Worm (Caenorhabditis elegans) whole organism, L1 larva: Measurements from ENCODE around the gene Y32H12A.6.
A peak's percentile ranks its signal among the peaks of the same experiment; 100 is the strongest.

Experiments
- C16A3.4 ChIP-seq: fragments of 150-350 bp; optimal IDR thresholded peaks from 2 replicates; lab custom pipeline; 2014; ENCODE audit warnings: missing biosample characterization, missing genetic modification characterization
- C34B4.2 ChIP-seq: sonication (generic microtip); optimal IDR thresholded peaks from 2 replicates; lab custom pipeline; 2017; ENCODE audit warnings: mild to moderate bottlenecking, missing genetic modification characterization, missing compliant biosample characterization
- aha-1 ChIP-seq: fragments of 150-350 bp; optimal IDR thresholded peaks from 2 replicates; lab custom pipeline; 2014; ENCODE audit warnings: missing biosample characterization, missing genetic modification characterization
- blmp-1 ChIP-seq: fragments of 150-350 bp; optimal IDR thresholded peaks from 2 replicates; lab custom pipeline; 2014; ENCODE audit warnings: missing biosample characterization, missing genetic modification characterization
- ceh-63 ChIP-seq: fragments of 200-800 bp; sonication (Bioruptor generic); optimal IDR thresholded peaks from 2 replicates; lab custom pipeline; 2018; ENCODE audit warnings: mild to moderate bottlenecking, missing genetic modification characterization, missing compliant biosample characterization
- ceh-8 ChIP-seq: fragments of 200-800 bp; sonication (Bioruptor generic); optimal IDR thresholded peaks from 2 replicates; lab custom pipeline; 2018; ENCODE audit warnings: mild to moderate bottlenecking, missing genetic modification characterization, moderate library complexity, missing compliant biosample characterization
- ceh-82 ChIP-seq, 3 experiments: fragments of 150-350 bp in 1 of 3; sonication (generic microtip) in 2 of 3; optimal IDR thresholded peaks; 2 replicates each; lab custom pipeline; 2014 to 2017; ENCODE audit warnings: missing biosample characterization in 3 of 3, missing genetic modification characterization in 3 of 3
- ces-1 ChIP-seq: fragments of 150-350 bp; optimal IDR thresholded peaks from 2 replicates; lab custom pipeline; 2014; ENCODE audit warnings: missing biosample characterization, missing genetic modification reagents, missing genetic modification characterization
- efl-1 ChIP-seq, 4 experiments: fragments of 150-350 bp; optimal IDR thresholded peaks in 3 of 4; peaks in 1 of 4; 1 replicate in 1 of 4; 2 replicates in 3 of 4; lab custom pipeline; 2014; ENCODE audit warnings: missing biosample characterization in 2 of 4, missing genetic modification characterization in 2 of 4, missing genetic modification reagents in 2 of 4
- elt-2 ChIP-seq: sonication (generic microtip); optimal IDR thresholded peaks from 2 replicates; lab custom pipeline; 2016; ENCODE audit warnings: missing genetic modification characterization, mild to moderate bottlenecking, inconsistent platforms, missing compliant biosample characterization, missing genetic modification reagents
- fos-1 ChIP-seq: fragments of 150-350 bp; optimal IDR thresholded peaks from 2 replicates; lab custom pipeline; 2014; ENCODE audit warnings: missing biosample characterization, missing genetic modification characterization
- hlh-17 ChIP-seq: fragments of 200-800 bp; sonication (Bioruptor generic); optimal IDR thresholded peaks from 2 replicates; lab custom pipeline; 2018; ENCODE audit warnings: missing genetic modification characterization, mild to moderate bottlenecking, missing compliant biosample characterization, moderate library complexity, borderline replicate concordance
- irx-1 ChIP-seq: sonication (generic microtip); optimal IDR thresholded peaks from 2 replicates; lab custom pipeline; 2016; ENCODE audit warnings: missing genetic modification characterization, missing compliant biosample characterization
- jun-1 ChIP-seq: fragments of 150-350 bp; optimal IDR thresholded peaks from 2 replicates; lab custom pipeline; 2014; ENCODE audit warnings: missing biosample characterization, missing genetic modification reagents, missing genetic modification characterization
- lin-13 ChIP-seq: fragments of 150-350 bp; optimal IDR thresholded peaks from 2 replicates; lab custom pipeline; 2014; ENCODE audit warnings: missing biosample characterization, missing genetic modification reagents, missing genetic modification characterization
- lin-14 ChIP-seq: fragments of 200-800 bp; sonication (Bioruptor generic); optimal IDR thresholded peaks from 2 replicates; lab custom pipeline; 2018; ENCODE audit warnings: mild to moderate bottlenecking, missing genetic modification characterization, moderate library complexity, missing compliant biosample characterization
- mab-9 ChIP-seq: fragments of 200-800 bp; sonication (Bioruptor generic); IDR thresholded peaks from 2 replicates; pipeline ENCODE4 v1.3.6; 2022; ENCODE audit warnings: missing genetic modification reagents, missing genetic modification characterization, missing compliant biosample characterization
- mef-2 ChIP-seq: fragments of 150-350 bp; optimal IDR thresholded peaks from 2 replicates; lab custom pipeline; 2014; ENCODE audit warnings: missing biosample characterization, missing genetic modification characterization
- mep-1 ChIP-seq: fragments of 150-350 bp; optimal IDR thresholded peaks from 2 replicates; lab custom pipeline; 2014; ENCODE audit warnings: missing biosample characterization, missing genetic modification characterization
- nhr-12 ChIP-seq: sonication (generic microtip); optimal IDR thresholded peaks from 2 replicates; lab custom pipeline; 2017; ENCODE audit warnings: missing biosample characterization, missing genetic modification characterization
- nhr-20 ChIP-seq: sonication (generic microtip); optimal IDR thresholded peaks from 2 replicates; lab custom pipeline; 2016; ENCODE audit warnings: mild to moderate bottlenecking, missing genetic modification characterization, missing compliant biosample characterization
- nhr-28 ChIP-seq: fragments of 150-350 bp; optimal IDR thresholded peaks from 2 replicates; lab custom pipeline; 2014; ENCODE audit warnings: missing biosample characterization, missing genetic modification characterization
- nhr-71 ChIP-seq: sonication (generic microtip); optimal IDR thresholded peaks from 2 replicates; lab custom pipeline; 2016; ENCODE audit warnings: mild to moderate bottlenecking, missing genetic modification characterization, moderate library complexity, missing compliant biosample characterization
- nhr-77 ChIP-seq: fragments of 150-350 bp; optimal IDR thresholded peaks from 2 replicates; lab custom pipeline; 2014; ENCODE audit warnings: missing biosample characterization, missing genetic modification characterization
- nhr-85 ChIP-seq: sonication (generic microtip); peaks from one replicate; lab custom pipeline; 2016; ENCODE audit warnings: missing genetic modification characterization, inconsistent platforms, missing compliant biosample characterization
- pax-3 ChIP-seq: fragments of 200-800 bp; sonication (Bioruptor generic); optimal IDR thresholded peaks from 2 replicates; lab custom pipeline; 2018; ENCODE audit warnings: mild to moderate bottlenecking, missing genetic modification characterization, moderate library complexity, missing compliant biosample characterization
- snu-23 ChIP-seq: sonication (generic microtip); optimal IDR thresholded peaks from 2 replicates; lab custom pipeline; 2016; ENCODE audit warnings: missing genetic modification characterization, missing compliant biosample characterization
- sup-37 ChIP-seq: fragments of 200-800 bp; sonication (Bioruptor generic); optimal IDR thresholded peaks from 2 replicates; lab custom pipeline; 2018; ENCODE audit warnings: mild to moderate bottlenecking, missing genetic modification characterization, missing compliant biosample characterization
- tbx-2 ChIP-seq: sonication (generic microtip); optimal IDR thresholded peaks from 2 replicates; lab custom pipeline; 2016; ENCODE audit warnings: missing genetic modification characterization, missing compliant biosample characterization
- unc-62 ChIP-seq: fragments of 150-350 bp; optimal IDR thresholded peaks from 2 replicates; lab custom pipeline; 2014; ENCODE audit warnings: missing biosample characterization, missing genetic modification reagents, missing genetic modification characterization
- unc-98 ChIP-seq: fragments of 200-800 bp; sonication (Bioruptor generic); IDR thresholded peaks from 2 replicates; pipeline ENCODE4 v1.3.6; 2022; ENCODE audit warnings: missing genetic modification characterization, missing compliant biosample characterization
- vab-15 ChIP-seq: sonication (generic microtip); optimal IDR thresholded peaks from 2 replicates; lab custom pipeline; 2017; ENCODE audit warnings: missing genotype, mild to moderate bottlenecking, missing genetic modification characterization, missing compliant biosample characterization
- ztf-11 ChIP-seq, 2 experiments: sonication (generic microtip); optimal IDR thresholded peaks; 2 replicates each; lab custom pipeline; 2016 to 2017; ENCODE audit warnings: missing genetic modification characterization in 2 of 2, missing biosample characterization in 1 of 2, missing compliant biosample characterization in 1 of 2
- ztf-4 ChIP-seq: fragments of 150-350 bp; optimal IDR thresholded peaks from 2 replicates; lab custom pipeline; 2014; ENCODE audit warnings: missing biosample characterization, missing genetic modification characterization

Y32H12A.6 gene

DNA sequence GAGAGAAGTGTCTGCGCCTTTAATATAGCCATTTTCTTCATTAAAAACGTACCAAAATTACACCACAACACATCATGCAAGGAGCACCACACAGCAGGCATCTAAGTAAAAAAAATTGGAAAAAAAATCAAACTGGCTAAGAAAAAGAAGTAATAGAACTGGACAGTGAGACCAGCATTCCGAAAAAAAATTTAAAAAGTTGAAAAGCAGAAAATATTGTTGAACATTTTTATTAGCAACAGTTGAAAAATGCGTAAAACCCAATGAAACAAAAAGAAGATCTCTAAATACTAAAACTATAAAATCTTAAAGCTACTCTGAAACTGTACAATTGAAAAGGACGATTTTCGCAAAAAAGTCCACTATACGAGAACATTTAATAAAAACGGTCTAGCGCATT lies at the start of gene Y32H12A.6:
Y32H12A.6 (minus strand) TSS at position 101 of the 400 bp plus-strand sequence.
- TF ChIP-seq elt-2 (tag; lab: Kevin White, UChicago) (no peak), ztf-4 (tag; lab: Kevin White, UChicago) (no peak), jun-1 (tag; lab: Kevin White, UChicago) (no peak), snu-23 (GFP tag; lab: Kevin White, UChicago) (no peak), nhr-20 (tag; lab: Kevin White, UChicago) (no peak), unc-62 (GFP tag; lab: Kevin White, UChicago) (no peak), nhr-77 (no peak), ceh-63 (GFP tag; lab: Kevin White, UChicago) (no peak), mef-2 (no peak), unc-98 (GFP tag; lab: Robert Waterston, UW) (no peak), hlh-17 (GFP tag; lab: Kevin White, UChicago) (no peak), C34B4.2 (tag; lab: Kevin White, UChicago) (no peak), C16A3.4 (tag; lab: Kevin White, UChicago) (no peak), fos-1 (tag; lab: Kevin White, UChicago) (no peak), ces-1 (no peak)
- TF ChIP-seq, all 84 proteins: peak for 0

DNA sequence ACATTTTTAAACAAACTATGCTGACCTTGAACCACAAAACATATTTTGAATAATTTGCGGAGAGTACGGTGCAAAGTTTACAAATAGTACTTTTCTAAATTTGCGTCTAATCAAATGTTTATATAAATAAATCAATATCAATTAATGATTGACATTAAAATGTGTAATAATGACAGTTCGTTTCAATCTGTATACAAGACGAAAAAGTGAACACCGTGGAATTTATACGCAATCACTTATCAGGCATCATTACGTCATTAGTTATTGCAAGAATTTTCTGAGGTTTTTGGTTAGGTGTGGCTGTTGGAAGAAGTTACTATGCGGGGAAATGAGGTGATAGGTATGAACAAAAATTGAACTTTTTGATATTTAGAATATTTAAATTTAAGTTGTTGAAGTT lies 45.1 kb upstream of the Y32H12A.6 start:
- TF ChIP-seq ceh-82 (tag; optimal IDR thresholded peaks at IDR 0.05; lab: Kevin White, UChicago), result no peak
- no peak for TF ChIP-seq mep-1 (tag; lab: Kevin White, UChicago)
- no peak for TF ChIP-seq vab-15 (tag; lab: Kevin White, UChicago)
- TF ChIP-seq aha-1 (tag; lab: Kevin White, UChicago), result no peak
- TF ChIP-seq ceh-8 (GFP tag; lab: Kevin White, UChicago), result no peak
- no peak for TF ChIP-seq C34B4.2 (tag; lab: Kevin White, UChicago)
- no peak for TF ChIP-seq tbx-2
- TF ChIP-seq ztf-11 (tag; optimal IDR thresholded peaks at IDR 0.05; lab: Kevin White, UChicago), result no peak
- TF ChIP-seq nhr-12 (tag; lab: Kevin White, UChicago), result no peak
- TF ChIP-seq mab-9 (GFP tag; lab: Robert Waterston, UW), result no peak
- TF ChIP-seq, all 84 proteins: peak for 0

DNA sequence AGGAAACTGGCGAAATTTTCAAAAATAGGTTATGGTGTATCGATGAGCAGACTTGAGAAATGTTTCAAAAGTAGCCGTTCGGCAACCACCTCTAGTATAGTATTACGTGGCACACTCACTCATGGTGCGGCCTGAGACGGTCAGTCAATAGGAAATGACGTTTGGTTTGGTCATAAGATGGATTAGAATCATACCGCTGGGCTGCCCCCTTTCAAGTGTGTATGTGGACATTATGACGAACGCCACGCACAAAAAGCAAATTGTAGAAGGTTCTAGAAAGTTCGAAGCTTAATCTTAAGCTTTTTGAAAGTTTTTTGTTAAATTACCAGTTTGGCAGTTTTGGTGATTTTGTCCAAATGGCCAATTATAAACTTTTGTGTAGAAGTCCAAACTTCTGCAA lies 42.4 kb upstream of the Y32H12A.6 start:
- TF ChIP-seq pax-3 (tag; lab: Kevin White, UChicago) (no peak), ces-1 (no peak), blmp-1 (tag; lab: Kevin White, UChicago) (peak; percentile 36), lin-13 (GFP tag; lab: Kevin White, UChicago) (no peak), efl-1 (optimal IDR thresholded peaks at IDR 0.05; lab: Kevin White, UChicago) (no peak), efl-1 (GFP tag; optimal IDR thresholded peaks at IDR 0.05 in 1 of 2; lab: Kevin White, UChicago) (no peak), lin-14 (peak; percentile 8), nhr-28 (tag; lab: Kevin White, UChicago) (no peak), nhr-12 (tag; lab: Kevin White, UChicago) (no peak)
- TF ChIP-seq, all 84 proteins: peak for 2

ce11 chrIII:5423665-5424133 lies 41.7 kb upstream of the Y32H12A.6 start, which contains the start of gene dnj-24:
dnj-24 (minus strand) TSS chrIII:5424083.
- TF ChIP-seq efl-1 (optimal IDR thresholded peaks at IDR 0.05; lab: Kevin White, UChicago) (no peak), efl-1 (GFP tag; optimal IDR thresholded peaks at IDR 0.05 in 1 of 2; lab: Kevin White, UChicago) (peak in 1 of 2 experiments; percentile 48), lin-14 (peak; percentile 37), nhr-85 (peak; percentile 79), irx-1 (tag; lab: Kevin White, UChicago) (no peak), sup-37 (GFP tag; lab: Kevin White, UChicago) (no peak), nhr-71 (tag; lab: Kevin White, UChicago) (peak; percentile 7), blmp-1 (tag; lab: Kevin White, UChicago) (peak; percentile 80)
